Worm (Caenorhabditis elegans) whole organism, L4/young adult: ENCODE results near the gene mrt-2.

Source experiments
- W03F9.2 ChIP-seq: fragments of 150-350 bp; optimal IDR thresholded peaks from 2 replicates; lab custom pipeline; 2014; ENCODE audit warnings: missing biosample characterization, missing genetic modification characterization
- dao-5 ChIP-seq: sonication (generic microtip); optimal IDR thresholded peaks from 2 replicates; lab custom pipeline; 2016; ENCODE audit warnings: missing genotype, missing genetic modification characterization, moderate library complexity, missing compliant biosample characterization
- him-1 ChIP-seq: sonication (generic microtip); optimal IDR thresholded peaks from 2 replicates; lab custom pipeline; 2016; ENCODE audit warnings: missing genotype, missing genetic modification reagents, missing genetic modification characterization, missing compliant biosample characterization

ce11 chrIII:11727010-11727409 lies 19.6 kb upstream of the mrt-2 start:
- no peak for TF ChIP-seq him-1 (tag; lab: Kevin White, UChicago)
- no peak for TF ChIP-seq W03F9.2 (tag; lab: Kevin White, UChicago)
- no peak for TF ChIP-seq dao-5 (tag; lab: Kevin White, UChicago)
